Fruit fly (Drosophila melanogaster): Measurements from ENCODE around the gene CG5921.

The CG5921 gene

dm6 chrX:6077043-6077547 is 26.5 kb downstream of the CG5921 start (continued):
- TF ChIP-seq Ets21C (GFP tag; optimal IDR thresholded peaks at IDR 0.05) (no peak), Sox102F (GFP tag; optimal IDR thresholded peaks at IDR 0.05) (peak; percentile 21), CG6276 (GFP tag; optimal IDR thresholded peaks at IDR 0.05) (peak; percentile 81), CG9139 (GFP tag; optimal IDR thresholded peaks at IDR 0.05) (no peak), CG6163 (GFP tag; IDR thresholded peaks at IDR 0.05) (peak; percentile 73), Sox14 (GFP tag; optimal IDR thresholded peaks at IDR 0.05) (no peak), OdsH (GFP tag; optimal IDR thresholded peaks at IDR 0.05) (peak; percentile 73), CG34406 (GFP tag; optimal IDR thresholded peaks at IDR 0.05) (peak; percentile 83), CG7368 (GFP tag; optimal IDR thresholded peaks at IDR 0.05) (peak; percentile 23), CG11902 (GFP tag; optimal IDR thresholded peaks at IDR 0.05) (peak; percentile 13), topi (GFP tag; optimal IDR thresholded peaks at IDR 0.05) (peak; percentile 34), vri (GFP tag; optimal IDR thresholded peaks at IDR 0.05) (no peak), spab (GFP tag; optimal IDR thresholded peaks at IDR 0.05) (peak; percentile 24), CG1621 (tag; optimal IDR thresholded peaks at IDR 0.05) (no peak), Lpt (GFP tag; optimal IDR thresholded peaks at IDR 0.05) (peak; percentile 89), CG15336 (GFP tag; IDR thresholded peaks at IDR 0.05) (peak; percentile 94), pdm3 (GFP tag; optimal IDR thresholded peaks at IDR 0.05) (peak; percentile 69), eg (GFP tag; IDR thresholded peaks at IDR 0.05) (peak; percentile 83), CG6854 (GFP tag; optimal IDR thresholded peaks at IDR 0.05) (no peak), achi (GFP tag; optimal IDR thresholded peaks at IDR 0.05) (peak; percentile 82), Eip75B (GFP tag; optimal IDR thresholded peaks at IDR 0.05) (peak; percentile 32), Met (GFP tag; optimal IDR thresholded peaks at IDR 0.05) (peak; percentile 11), CG6792 (GFP tag; optimal IDR thresholded peaks at IDR 0.05) (peak; percentile 78), fd59A (GFP tag; optimal IDR thresholded peaks at IDR 0.05) (peak; percentile 51)

dm6 chrX:6077686-6078085 is 27.1 kb downstream of the CG5921 start, which contains the start of gene CG4666:
Gene CG4666, minus strand, starts transcription at chrX:6077786.
- TF ChIP-seq Ets96B (tag; optimal IDR thresholded peaks at IDR 0.05) (no peak), lz (GFP tag; optimal IDR thresholded peaks at IDR 0.05) (no peak), Eip78C (GFP tag) (peak; percentile 30), CG6276 (GFP tag; optimal IDR thresholded peaks at IDR 0.05) (no peak), Ets21C (GFP tag; optimal IDR thresholded peaks at IDR 0.05) (no peak), Hr4 (GFP tag; optimal IDR thresholded peaks at IDR 0.05) (no peak)

dm6 chrX:6081296-6081695 is 30.7 kb downstream of the CG5921 start, which contains the start of gene CG4660:
Gene CG4660, minus strand, starts transcription at chrX:6081372.
- TF ChIP-seq Sox15 (GFP tag; optimal IDR thresholded peaks at IDR 0.05) (no peak), eg (GFP tag; IDR thresholded peaks at IDR 0.05) (0 out of 3 replicates have a peak, but pooled peaks have one; percentile 36), CG11902 (GFP tag; optimal IDR thresholded peaks at IDR 0.05) (no peak)

- TF ChIP-seq CG6163 (GFP tag; IDR thresholded peaks at IDR 0.05): peak; percentile 58; the same call in 1 of the 3 replicates
- TF ChIP-seq Hr38 (GFP tag; optimal IDR thresholded peaks at IDR 0.05): no peak
- TF ChIP-seq eg (GFP tag; IDR thresholded peaks at IDR 0.05): 0 out of 3 replicates have a peak, but pooled peaks have one; percentile 38
- no peak for TF ChIP-seq Hr4 (GFP tag; optimal IDR thresholded peaks at IDR 0.05)
- TF ChIP-seq ss (GFP tag; optimal IDR thresholded peaks at IDR 0.05): peak in 1 of 2 experiments; percentile 10
- TF ChIP-seq Eip78C (GFP tag): peak; percentile 47
- TF ChIP-seq dsx (GFP tag; optimal IDR thresholded peaks at IDR 0.05; ENCODE audit: poor library complexity, severe bottlenecking): no peak
- no peak for TF ChIP-seq CG10631 (GFP tag; optimal IDR thresholded peaks at IDR 0.05)
- TF ChIP-seq CG32006 (GFP tag; optimal IDR thresholded peaks at IDR 0.05): peak; percentile 5
- TF ChIP-seq CG1621 (tag; optimal IDR thresholded peaks at IDR 0.05): peak; percentile 33
- TF ChIP-seq svp (GFP tag): peak; percentile 63
- 0 out of 2 replicates have a peak, but pooled peaks have one; percentile 25 for TF ChIP-seq CG15336 (GFP tag; IDR thresholded peaks at IDR 0.05)
Measured at dm6 chrX:6089679-6090460, 39.2 kb downstream of the CG5921 start, which contains the start of gene raptor. Gene raptor, minus strand, starts transcription at chrX:6090201.
